Worm (Caenorhabditis elegans) whole organism, L2 larva: ENCODE results near the gene R160.12.

Experiments
- C34F6.9 ChIP-seq: fragments of 150-350 bp; optimal IDR thresholded peaks from 2 replicates; lab custom pipeline; 2014; ENCODE audit warnings: missing biosample characterization, missing genetic modification characterization
- F13H6.1 ChIP-seq: sonication (generic microtip); optimal IDR thresholded peaks from 2 replicates; lab custom pipeline; 2016; ENCODE audit warnings: missing genetic modification characterization, missing compliant biosample characterization
- Y55F3AM.14 ChIP-seq: fragments of 200-800 bp; sonication (Bioruptor generic); optimal IDR thresholded peaks from 2 replicates; lab custom pipeline; 2018; ENCODE audit warnings: mild to moderate bottlenecking, missing genetic modification characterization, missing compliant biosample characterization
- ZK546.5 ChIP-seq: sonication (generic microtip); optimal IDR thresholded peaks from 2 replicates; lab custom pipeline; 2017; ENCODE audit warnings: missing biosample characterization, missing genetic modification characterization
- aly-2 ChIP-seq: fragments of 150-350 bp; optimal IDR thresholded peaks from 2 replicates; lab custom pipeline; 2014; ENCODE audit warnings: missing biosample characterization, missing genetic modification characterization
- ama-1 ChIP-seq: fragments of 150-350 bp; optimal IDR thresholded peaks from 2 replicates; lab custom pipeline; 2018; ENCODE audit warnings: inconsistent platforms
- blmp-1 ChIP-seq: sonication (generic microtip); optimal IDR thresholded peaks from 2 replicates; lab custom pipeline; 2017; ENCODE audit warnings: missing genetic modification characterization, mild to moderate bottlenecking, missing compliant biosample characterization, antibody characterized with exemption, moderate library complexity; ENCODE audit not compliant: insufficient read depth
- ceh-82 ChIP-seq: fragments of 150-350 bp; optimal IDR thresholded peaks from 2 replicates; lab custom pipeline; 2014; ENCODE audit warnings: missing biosample characterization, missing genetic modification characterization
- crh-2 ChIP-seq: sonication (generic microtip); optimal IDR thresholded peaks from 2 replicates; lab custom pipeline; 2017; ENCODE audit warnings: missing biosample characterization, missing genetic modification characterization
- elt-3 ChIP-seq: sonication (generic microtip); optimal IDR thresholded peaks from 2 replicates; lab custom pipeline; 2017; ENCODE audit warnings: missing biosample characterization, missing genetic modification characterization
- gmeb-1 ChIP-seq: fragments of 150-350 bp; optimal IDR thresholded peaks from 2 replicates; lab custom pipeline; 2014; ENCODE audit warnings: missing biosample characterization, missing genetic modification characterization
- lin-11 ChIP-seq: fragments of 150-350 bp; sonication (generic microtip); optimal IDR thresholded peaks from 2 replicates; lab custom pipeline; 2014; ENCODE audit warnings: missing biosample characterization, missing genetic modification characterization, inconsistent platforms, mixed read lengths
- lin-39 ChIP-seq: fragments of 150-350 bp; optimal IDR thresholded peaks from 2 replicates; lab custom pipeline; 2014; ENCODE audit warnings: missing biosample characterization, missing genetic modification reagents, missing genetic modification characterization
- lsy-2 ChIP-seq, 2 experiments: fragments of 150-350 bp in 1 of 2; sonication (generic microtip) in 1 of 2; optimal IDR thresholded peaks; 2 replicates each; lab custom pipeline; 2014 to 2017; ENCODE audit warnings: missing biosample characterization in 2 of 2, missing genetic modification characterization in 2 of 2
- mdl-1 ChIP-seq, 2 experiments: fragments of 150-350 bp in 1 of 2; sonication (generic microtip) in 1 of 2; optimal IDR thresholded peaks; 2 replicates each; lab custom pipeline; 2017; ENCODE audit warnings: missing biosample characterization in 2 of 2, missing genetic modification characterization in 2 of 2
- nhr-10 ChIP-seq: sonication (generic microtip); optimal IDR thresholded peaks from 2 replicates; lab custom pipeline; 2017; ENCODE audit warnings: missing biosample characterization, missing genetic modification characterization
- nhr-11 ChIP-seq: fragments of 150-350 bp; optimal IDR thresholded peaks from 2 replicates; lab custom pipeline; 2014; ENCODE audit warnings: missing biosample characterization, missing genetic modification characterization
- nhr-12 ChIP-seq: fragments of 150-350 bp; optimal IDR thresholded peaks from 2 replicates; lab custom pipeline; 2014; ENCODE audit warnings: missing biosample characterization, missing genetic modification characterization
- nhr-129 ChIP-seq: fragments of 150-350 bp; optimal IDR thresholded peaks from 2 replicates; lab custom pipeline; 2014; ENCODE audit warnings: missing biosample characterization, missing genetic modification characterization
- nhr-21 ChIP-seq: fragments of 150-350 bp; optimal IDR thresholded peaks from 2 replicates; lab custom pipeline; 2014; ENCODE audit warnings: missing biosample characterization, missing genetic modification characterization
- nhr-23 ChIP-seq: fragments of 150-350 bp; optimal IDR thresholded peaks from 2 replicates; lab custom pipeline; 2014; ENCODE audit warnings: missing biosample characterization, missing genetic modification reagents, missing genetic modification characterization
- nhr-237 ChIP-seq: fragments of 150-350 bp; optimal IDR thresholded peaks from 2 replicates; lab custom pipeline; 2014; ENCODE audit warnings: missing biosample characterization, missing genetic modification characterization
- nhr-25 ChIP-seq: fragments of 150-350 bp; sonication (generic microtip); optimal IDR thresholded peaks from 3 replicates; lab custom pipeline; 2014; ENCODE audit warnings: missing biosample characterization, missing genetic modification characterization
- sem-4 ChIP-seq: fragments of 150-350 bp; optimal IDR thresholded peaks from 2 replicates; lab custom pipeline; 2014; ENCODE audit warnings: missing biosample characterization, missing genetic modification reagents, missing genetic modification characterization
- skn-1 ChIP-seq: sonication (generic microtip); optimal IDR thresholded peaks from 2 replicates; lab custom pipeline; 2017; ENCODE audit warnings: missing biosample characterization, missing genetic modification characterization
- sma-3 ChIP-seq: sonication (generic microtip); optimal IDR thresholded peaks from 2 replicates; lab custom pipeline; 2016; ENCODE audit warnings: missing genetic modification reagents, missing genetic modification characterization, missing compliant biosample characterization
- sma-9 ChIP-seq, 2 experiments: fragments of 150-350 bp in 1 of 2; sonication (generic microtip) in 1 of 2; optimal IDR thresholded peaks; 2 replicates each; lab custom pipeline; 2014 to 2016; ENCODE audit warnings: missing genetic modification characterization in 2 of 2, mild to moderate bottlenecking in 1 of 2, missing biosample characterization in 1 of 2, missing compliant biosample characterization in 1 of 2, missing genetic modification reagents in 1 of 2, moderate library complexity in 1 of 2
- snpc-4 ChIP-seq: fragments of 150-350 bp; optimal IDR thresholded peaks from 2 replicates; lab custom pipeline; 2014; ENCODE audit warnings: missing biosample characterization, missing genetic modification characterization
- unc-39 ChIP-seq: fragments of 150-350 bp; optimal IDR thresholded peaks from 2 replicates; lab custom pipeline; 2014; ENCODE audit warnings: missing biosample characterization, missing genetic modification characterization
- unc-55 ChIP-seq: fragments of 150-350 bp; sonication (generic microtip); optimal IDR thresholded peaks from 3 replicates; lab custom pipeline; 2014; ENCODE audit warnings: missing biosample characterization, missing genetic modification reagents, missing genetic modification characterization
- unc-62 ChIP-seq: fragments of 150-350 bp; optimal IDR thresholded peaks from 2 replicates; lab custom pipeline; 2014; ENCODE audit warnings: missing biosample characterization, missing genetic modification reagents, missing genetic modification characterization
- zag-1 ChIP-seq: fragments of 150-350 bp; optimal IDR thresholded peaks from 2 replicates; lab custom pipeline; 2014; ENCODE audit warnings: missing biosample characterization, missing genetic modification characterization
- ztf-4 ChIP-seq: fragments of 150-350 bp; optimal IDR thresholded peaks from 2 replicates; lab custom pipeline; 2014; ENCODE audit warnings: missing biosample characterization, missing genetic modification characterization

The R160.12 gene

DNA sequence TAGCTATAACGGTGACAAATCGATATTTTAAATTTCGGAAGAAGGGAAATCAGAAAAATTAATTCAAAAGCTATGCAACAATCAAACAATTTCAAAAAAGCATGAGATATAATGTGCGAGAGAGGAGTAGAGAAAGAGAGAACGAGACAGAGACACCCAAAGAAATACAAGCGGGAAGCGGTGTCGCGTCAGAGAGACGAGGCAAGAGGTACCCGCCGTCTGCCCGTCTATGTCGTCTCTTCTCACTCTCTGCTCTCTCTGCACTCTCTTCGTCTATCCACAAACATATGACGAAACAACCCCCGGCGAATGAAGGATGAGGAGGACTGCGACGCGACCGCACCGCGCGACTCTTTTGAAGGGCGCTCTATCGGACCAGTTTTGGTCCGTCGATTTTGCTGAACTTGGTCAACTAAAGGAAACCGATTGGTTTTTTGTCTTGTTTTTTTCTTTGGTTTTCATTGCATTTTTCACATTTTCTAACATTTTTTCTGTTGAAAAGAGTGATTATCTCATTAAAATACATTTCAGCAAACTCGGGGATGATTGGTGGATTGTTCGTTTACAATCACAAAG is 11.3 kb upstream of the R160.12 start, which contains the start of gene dpy-23 (continued):
- peak; percentile 57 for TF ChIP-seq nhr-237 (tag; lab: Kevin White, UChicago)
- no peak for TF ChIP-seq unc-39 (tag; lab: Kevin White, UChicago)
- TF ChIP-seq nhr-25 = peak; percentile 93
- peak; percentile 85 for TF ChIP-seq blmp-1 (tag; lab: Kevin White, UChicago)
- TF ChIP-seq lin-39 = no peak
- TF ChIP-seq nhr-23 (tag; lab: Kevin White, UChicago) = no peak
- peak; percentile 46 for TF ChIP-seq ZK546.5 (tag; lab: Kevin White, UChicago)
- TF ChIP-seq nhr-12 = no peak
- TF ChIP-seq nhr-21 (tag; lab: Kevin White, UChicago) = peak; percentile 86
- peak; percentile 89 for TF ChIP-seq Y55F3AM.14
- TF ChIP-seq nhr-10 (tag; lab: Kevin White, UChicago) = peak; percentile 43

DNA sequence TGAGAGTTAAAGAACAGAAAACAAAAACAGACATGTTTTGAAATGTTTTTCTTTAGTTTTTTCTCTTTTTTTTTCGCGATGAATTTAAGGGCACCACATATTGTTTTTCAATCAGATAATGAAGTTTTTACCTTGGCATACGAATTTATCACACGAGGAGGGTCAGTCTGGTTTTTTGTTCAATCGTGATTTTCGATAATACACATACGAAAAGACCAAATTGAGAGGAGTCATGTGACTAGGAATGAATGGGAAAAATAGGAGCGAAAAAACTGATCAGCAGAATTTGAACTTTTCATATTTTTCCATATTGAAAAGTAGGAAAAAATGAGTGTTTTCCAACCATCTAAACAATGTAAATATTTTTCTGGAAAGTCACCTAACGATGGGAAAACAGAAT is 8.9 kb upstream of the R160.12 start:
- TF ChIP-seq gmeb-1 (tag; lab: Kevin White, UChicago) = peak; percentile 41
- TF ChIP-seq F13H6.1 (tag; lab: Kevin White, UChicago) = no peak
- TF ChIP-seq nhr-25 = peak; percentile 71

DNA sequence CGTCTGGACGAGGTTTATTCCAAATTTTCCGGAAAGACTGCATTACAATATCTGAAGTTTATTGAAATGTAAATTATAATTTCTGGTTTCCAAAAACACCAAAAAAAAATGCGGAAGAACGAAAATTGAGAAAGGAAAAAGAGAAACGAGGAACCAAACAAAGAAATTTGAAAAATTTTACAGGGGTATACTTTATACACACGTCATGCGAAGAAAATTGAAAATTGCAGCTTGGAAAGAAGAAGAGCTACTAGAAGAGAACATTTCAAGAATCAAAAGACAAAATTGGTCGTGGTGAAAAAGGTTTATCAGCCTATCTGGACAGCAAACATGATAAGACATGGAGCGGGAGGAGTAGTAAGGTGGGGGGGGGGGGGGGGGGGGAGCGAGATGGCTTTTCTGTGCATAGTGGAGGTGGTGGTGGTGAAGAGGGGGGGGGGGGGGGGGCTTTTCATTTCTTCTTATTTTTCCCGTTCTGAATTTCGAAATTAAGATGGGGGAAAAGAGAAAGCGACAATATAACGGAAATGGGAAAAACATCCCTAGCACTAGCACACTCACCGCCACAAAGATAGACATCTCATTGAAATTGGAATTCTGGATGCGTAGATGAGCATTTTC is 5.8 kb upstream of the R160.12 start, which contains the start of gene lst-2:
lst-2 (minus strand) TSS at position 51 of the 621 bp plus-strand sequence.
- TF ChIP-seq unc-55 (GFP tag; lab: Kevin White, UChicago) (peak; percentile 11), nhr-25 (no peak), elt-3 (tag; lab: Kevin White, UChicago) (no peak)

DNA sequence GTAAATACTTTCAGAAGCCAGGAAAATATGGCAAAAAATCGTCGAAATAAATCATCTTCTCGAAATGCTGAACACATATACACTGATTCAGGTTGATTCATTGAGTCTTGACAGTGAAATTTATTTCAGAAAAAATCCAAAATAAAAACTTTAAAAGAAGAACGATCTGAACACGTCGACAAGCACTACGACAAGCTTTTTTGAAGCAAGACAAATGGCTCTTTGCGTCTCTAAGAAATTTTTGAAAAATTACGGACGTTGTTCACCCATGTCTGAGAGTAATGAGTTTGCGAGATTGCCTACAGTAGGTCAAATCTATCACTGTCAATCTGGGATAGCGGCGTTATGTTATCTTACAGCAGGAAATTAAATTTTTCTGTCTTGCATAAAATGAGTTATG is 788 bp downstream of the R160.12 start, which contains the start of gene R160.2:
R160.2 (minus strand) TSS at position 101 of the 400 bp plus-strand sequence.
- no peak for TF ChIP-seq ama-1 (lab: Kevin White, UChicago)
- no peak for TF ChIP-seq C34F6.9 (tag; lab: Kevin White, UChicago)
- no peak for TF ChIP-seq nhr-10 (tag; lab: Kevin White, UChicago)
- TF ChIP-seq snpc-4 (tag; lab: Kevin White, UChicago) = no peak
- TF ChIP-seq nhr-25 = no peak
- no peak for TF ChIP-seq gmeb-1 (tag; lab: Kevin White, UChicago)
- TF ChIP-seq mdl-1 (tag; optimal IDR thresholded peaks at IDR 0.05; lab: Kevin White, UChicago) = no peak
- TF ChIP-seq skn-1 (tag; lab: Kevin White, UChicago) = no peak
- no peak for TF ChIP-seq blmp-1 (tag; lab: Kevin White, UChicago)
- TF ChIP-seq ceh-82 (tag; lab: Kevin White, UChicago) = no peak

DNA sequence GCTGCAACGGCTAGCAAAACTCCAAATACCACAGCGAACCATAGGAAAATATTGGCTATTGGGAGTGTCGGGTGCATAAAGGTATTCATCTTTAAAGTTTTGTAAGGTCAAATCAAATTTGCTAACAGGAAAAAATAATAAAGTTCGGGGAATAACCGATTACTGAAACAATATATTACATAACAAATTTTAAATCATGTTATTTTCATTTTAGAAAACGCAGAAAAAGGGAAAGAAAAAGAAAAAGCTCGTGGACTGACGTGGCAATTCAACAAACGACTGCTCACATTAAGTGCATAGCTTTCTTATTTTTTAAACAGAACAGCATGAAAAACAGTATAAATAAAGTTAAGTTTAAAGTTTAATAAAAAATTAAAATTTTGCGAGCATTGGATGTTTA is 4.5 kb downstream of the R160.12 start, which contains the start of gene R160.6:
R160.6 (minus strand) TSS at position 101 of the 400 bp plus-strand sequence.
- TF ChIP-seq lsy-2 (tag; optimal IDR thresholded peaks at IDR 0.05; lab: Kevin White, UChicago) (no peak), ama-1 (lab: Kevin White, UChicago) (no peak), gmeb-1 (tag; lab: Kevin White, UChicago) (no peak), ztf-4 (tag; lab: Kevin White, UChicago) (no peak), unc-62 (no peak), aly-2 (no peak), skn-1 (tag; lab: Kevin White, UChicago) (no peak), blmp-1 (tag; lab: Kevin White, UChicago) (no peak), sma-9 (GFP tag; optimal IDR thresholded peaks at IDR 0.05; lab: Kevin White, UChicago) (no peak), sma-9 (tag; optimal IDR thresholded peaks at IDR 0.05; lab: Kevin White, UChicago) (no peak), zag-1 (tag; lab: Kevin White, UChicago) (no peak), nhr-23 (tag; lab: Kevin White, UChicago) (no peak), sma-3 (GFP tag; lab: Kevin White, UChicago) (no peak), sem-4 (tag; lab: Kevin White, UChicago) (no peak), lin-11 (tag; lab: Kevin White, UChicago) (no peak), lin-39 (no peak), ZK546.5 (tag; lab: Kevin White, UChicago) (no peak), nhr-11 (tag; lab: Kevin White, UChicago) (no peak), crh-2 (tag; lab: Kevin White, UChicago) (no peak), nhr-129 (tag; lab: Kevin White, UChicago) (no peak)
